Worm (Caenorhabditis elegans): ENCODE measurements around the gene wdr-5.3.

DNA sequence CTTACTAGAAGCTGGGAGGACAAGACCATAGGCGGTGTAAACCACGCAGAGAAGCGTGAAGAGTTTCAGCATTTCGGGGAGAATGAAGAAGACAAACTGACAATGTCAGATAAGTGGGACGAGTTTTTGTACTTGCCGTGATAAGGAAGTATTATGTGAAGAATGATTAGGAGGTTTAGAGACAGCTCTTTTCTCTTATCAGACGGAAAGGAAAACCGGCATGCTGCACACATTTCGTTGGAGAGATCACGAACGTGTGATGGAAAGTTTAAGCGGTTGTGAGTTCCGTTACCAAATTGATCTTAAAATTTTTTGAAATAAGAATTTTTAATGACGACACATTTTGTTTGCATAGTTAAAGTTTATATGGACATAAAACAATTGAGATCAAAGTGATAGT, 13.7 kb downstream of the wdr-5.3 start, which contains the start of gene F28H7.3:
- TF ChIP-seq elt-3 (tag; optimal IDR thresholded peaks at IDR 0.05) (no peak), lin-35 (GFP tag; optimal IDR thresholded peaks at IDR 0.05) (no peak), dsc-1 (tag; optimal IDR thresholded peaks at IDR 0.05) (no peak), hpl-2 (GFP tag; optimal IDR thresholded peaks at IDR 0.05) (no peak), unc-98 (GFP tag; IDR thresholded peaks at IDR 0.05) (no peak), ztf-11 (tag; optimal IDR thresholded peaks at IDR 0.05) (no peak), zag-1 (tag; optimal IDR thresholded peaks at IDR 0.05) (no peak), lin-15B (tag; optimal IDR thresholded peaks at IDR 0.05) (no peak), lin-39 (tag; optimal IDR thresholded peaks at IDR 0.05) (no peak)

All from whole organism, L1 larva.